Worm (Caenorhabditis elegans) whole organism, late embryonic: ENCODE data around the gene C23H5.12.

ENCODE experiments used
- mec-3 ChIP-seq: sonication (generic microtip); optimal IDR thresholded peaks from 2 replicates; lab custom pipeline; 2016; ENCODE audit warnings: borderline replicate concordance, missing genetic modification characterization, missing compliant biosample characterization
- nfya-1 ChIP-seq: sonication (generic microtip); optimal IDR thresholded peaks from 2 replicates; lab custom pipeline; 2017; ENCODE audit warnings: missing genetic modification characterization, mild to moderate bottlenecking, missing compliant biosample characterization, antibody characterized with exemption, moderate library complexity
- pqm-1 ChIP-seq: sonication (generic microtip); optimal IDR thresholded peaks from 2 replicates; lab custom pipeline; 2016; ENCODE audit warnings: missing genetic modification characterization, missing compliant biosample characterization

ce11 chrIV:2127375-2127774 is 5.9 kb upstream of the C23H5.12 start:
- TF ChIP-seq nfya-1 (no peak), pqm-1 (no peak), mec-3 (no peak)
